Fruit fly (Drosophila melanogaster) S2 (cell line): ENCODE measurements around the gene Tsp26A.

ENCODE experiments used
- CG8478 ChIP-seq: fragments of >200 bp; optimal IDR thresholded peaks from 2 replicates; lab custom pipeline; 2018
- CTCF ChIP-seq, 2 experiments: fragments of >200 bp; optimal IDR thresholded peaks; 2 replicates each; lab custom pipeline; 2018

- TF ChIP-seq CG8478 (lab: Kevin White, UChicago) (no peak), CTCF (optimal IDR thresholded peaks at IDR 0.05; lab: Kevin White, UChicago) (no peak)
Observed at dm6 chr2L:5975601-5976000, 24.4 kb upstream of the Tsp26A start.
